Worm (Caenorhabditis elegans) whole organism, early embryonic: Measurements from ENCODE around the gene C39B10.5.
A peak's percentile ranks its signal among the peaks of the same experiment; 100 is the strongest.

ENCODE experiments used
- B0310.2 ChIP-seq: sonication (generic microtip); optimal IDR thresholded peaks from 2 replicates; lab custom pipeline; 2016; ENCODE audit warnings: mild to moderate bottlenecking, missing genetic modification characterization, missing compliant biosample characterization
- F13C5.2 ChIP-seq: sonication (generic microtip); optimal IDR thresholded peaks from 2 replicates; lab custom pipeline; 2017; ENCODE audit warnings: mild to moderate bottlenecking, missing genetic modification characterization, inconsistent platforms, missing compliant biosample characterization
- aly-1 ChIP-seq: sonication (generic microtip); optimal IDR thresholded peaks from 2 replicates; lab custom pipeline; 2016; ENCODE audit warnings: missing genetic modification characterization, missing compliant biosample characterization
- ama-1 ChIP-seq: fragments of 150-350 bp; optimal IDR thresholded peaks from 2 replicates; lab custom pipeline; 2014
- ceh-13 ChIP-seq: fragments of 200-800 bp; sonication (Bioruptor generic); optimal IDR thresholded peaks from 2 replicates; lab custom pipeline; 2018; ENCODE audit warnings: mild to moderate bottlenecking, missing genetic modification characterization, missing compliant biosample characterization
- ceh-36 ChIP-seq: sonication (generic microtip); optimal IDR thresholded peaks from 2 replicates; lab custom pipeline; 2016; ENCODE audit warnings: missing genetic modification characterization, inconsistent platforms, missing compliant biosample characterization
- ets-7 ChIP-seq: sonication (generic microtip); optimal IDR thresholded peaks from 2 replicates; lab custom pipeline; 2016; ENCODE audit warnings: missing genotype, missing genetic modification characterization, missing compliant biosample characterization
- flt-1 ChIP-seq: fragments of 200-800 bp; sonication (Bioruptor generic); IDR thresholded peaks from 2 replicates; pipeline ENCODE4 v1.3.6; 2022; ENCODE audit warnings: missing genetic modification characterization, missing compliant biosample characterization
- hmbx-1 ChIP-seq: sonication (generic microtip); optimal IDR thresholded peaks from 2 replicates; lab custom pipeline; 2016; ENCODE audit warnings: mild to moderate bottlenecking, missing genetic modification characterization, missing compliant biosample characterization
- hmg-4 ChIP-seq: fragments of 200-800 bp; sonication (Bioruptor generic); optimal IDR thresholded peaks from 2 replicates; lab custom pipeline; 2018; ENCODE audit warnings: mild to moderate bottlenecking, missing genetic modification characterization, missing compliant biosample characterization
- hnd-1 ChIP-seq: sonication (generic microtip); optimal IDR thresholded peaks from 2 replicates; lab custom pipeline; 2016; ENCODE audit warnings: missing genetic modification characterization, missing compliant biosample characterization
- pes-1 ChIP-seq: fragments of 200-800 bp; sonication (Bioruptor generic); IDR thresholded peaks from 2 replicates; pipeline ENCODE4 v1.3.6; 2022; ENCODE audit warnings: missing genetic modification reagents, missing genetic modification characterization, missing compliant biosample characterization
- scrt-1 ChIP-seq: fragments of 200-800 bp; sonication (Bioruptor generic); IDR thresholded peaks from 2 replicates; pipeline ENCODE4 v1.3.6; 2022; ENCODE audit warnings: missing genetic modification characterization, missing compliant biosample characterization
- sea-1 ChIP-seq: fragments of 200-800 bp; sonication (Bioruptor generic); conservative IDR thresholded peaks from 2 replicates; pipeline ENCODE4 v1.3.6; 2022; ENCODE audit warnings: missing genetic modification characterization, missing compliant biosample characterization
- tbx-11 ChIP-seq: fragments of 200-800 bp; sonication (Bioruptor generic); IDR thresholded peaks from 2 replicates; pipeline ENCODE4 v1.3.6; 2022; ENCODE audit warnings: missing genetic modification characterization, missing compliant biosample characterization
- tbx-37 ChIP-seq: fragments of 200-800 bp; sonication (Bioruptor generic); conservative IDR thresholded peaks from 2 replicates; pipeline ENCODE4 v1.3.6; 2022; ENCODE audit warnings: missing genetic modification reagents, missing genetic modification characterization, missing compliant biosample characterization
- tra-4 ChIP-seq: sonication (generic microtip); optimal IDR thresholded peaks from 2 replicates; lab custom pipeline; 2017; ENCODE audit warnings: missing genetic modification characterization, missing compliant biosample characterization

The C39B10.5 gene

DNA sequence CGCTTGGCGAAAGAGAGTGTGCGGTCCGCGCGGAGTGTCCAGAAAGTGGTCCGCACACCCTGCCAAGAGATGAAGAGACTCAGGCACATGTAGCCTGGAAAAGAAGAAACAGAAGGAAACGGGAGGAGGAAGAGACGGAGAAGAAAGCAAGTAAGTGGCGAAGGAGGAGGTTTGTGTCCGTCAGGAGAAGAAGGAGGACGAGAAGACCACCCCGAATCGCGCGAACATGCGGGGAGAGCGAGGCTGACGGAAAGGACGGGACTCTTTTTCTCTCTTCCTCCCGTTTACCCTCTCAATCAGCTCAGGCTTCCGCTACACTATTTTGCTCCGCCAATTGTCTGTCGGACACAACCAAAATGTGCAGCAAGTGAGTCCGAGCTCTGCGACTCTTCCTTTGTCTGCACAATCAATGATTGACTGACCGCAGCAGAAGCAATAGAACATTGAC is 11.6 kb upstream of the C39B10.5 start:
- TF ChIP-seq scrt-1 (GFP tag; lab: Robert Waterston, UW) (no peak), ceh-36 (no peak), tbx-37 (GFP tag; lab: Robert Waterston, UW) (no peak; the same call in 1 of the 2 replicates), hmg-4 (GFP tag; lab: Kevin White, UChicago) (peak; percentile 92), ceh-13 (GFP tag; lab: Kevin White, UChicago) (no peak), sea-1 (GFP tag; lab: Robert Waterston, UW) (no peak), flt-1 (peak; percentile 3; the same call in 1 of the 2 replicates), ets-7 (tag; lab: Kevin White, UChicago) (peak; percentile 71), tbx-11 (no peak), F13C5.2 (tag; lab: Kevin White, UChicago) (peak; percentile 58), hnd-1 (no peak), pes-1 (no peak)

DNA sequence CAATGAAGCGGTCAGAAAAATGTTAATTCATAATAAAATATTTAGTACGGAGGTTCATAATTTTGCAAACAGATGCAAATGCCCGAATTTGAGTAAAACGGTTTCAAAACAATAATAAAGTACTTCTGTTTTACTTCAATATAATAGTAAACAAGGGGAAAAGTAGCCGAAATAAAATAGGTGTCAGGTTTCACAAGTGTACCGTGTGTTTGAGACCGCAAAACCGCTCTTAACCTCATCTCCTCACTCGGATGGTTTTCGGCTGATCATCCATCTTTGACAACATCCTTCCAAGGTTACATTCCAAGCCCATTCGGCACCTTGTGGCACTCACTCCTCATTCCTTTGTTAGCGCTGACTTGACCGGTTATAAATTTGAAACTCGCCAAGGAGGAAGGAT is 9.7 kb upstream of the C39B10.5 start:
- TF ChIP-seq tra-4 (no peak), sea-1 (GFP tag; lab: Robert Waterston, UW) (no peak), ceh-36 (no peak), ets-7 (tag; lab: Kevin White, UChicago) (no peak), pes-1 (no peak), tbx-37 (GFP tag; lab: Robert Waterston, UW) (no peak), hnd-1 (no peak), tbx-11 (no peak), ama-1 (lab: Kevin White, UChicago) (no peak), ceh-13 (GFP tag; lab: Kevin White, UChicago) (no peak), F13C5.2 (tag; lab: Kevin White, UChicago) (no peak), flt-1 (no peak)

DNA sequence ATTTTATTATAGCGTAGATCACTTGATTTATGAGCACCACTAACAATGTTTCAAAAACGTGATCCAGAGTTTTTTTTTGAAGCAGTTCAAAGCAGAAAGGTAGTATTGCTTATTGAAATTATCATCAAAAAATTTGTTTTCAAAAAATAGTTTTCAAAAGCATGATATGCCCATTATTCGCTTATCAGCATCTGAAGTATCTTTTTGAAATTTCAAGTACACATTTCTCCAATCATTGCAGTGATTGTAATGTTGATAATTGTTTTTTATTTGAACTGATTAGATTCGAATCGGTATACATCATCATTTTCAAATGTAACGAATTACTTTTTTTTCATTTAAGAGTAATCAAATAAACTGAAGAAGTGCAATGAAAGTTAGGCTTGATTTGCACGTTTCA is 6.4 kb upstream of the C39B10.5 start:
- TF ChIP-seq aly-1 (tag; lab: Kevin White, UChicago) (no peak), pes-1 (no peak), hmg-4 (GFP tag; lab: Kevin White, UChicago) (no peak)

- no peak for TF ChIP-seq tbx-11
- TF ChIP-seq F13C5.2 (tag; lab: Kevin White, UChicago), result no peak
- TF ChIP-seq ama-1 (lab: Kevin White, UChicago), result no peak
- no peak for TF ChIP-seq ceh-36
- no peak for TF ChIP-seq hmbx-1 (tag; lab: Kevin White, UChicago)
- TF ChIP-seq ets-7 (tag; lab: Kevin White, UChicago), result no peak
- no peak for TF ChIP-seq tbx-37 (GFP tag; lab: Robert Waterston, UW)
- TF ChIP-seq tra-4, result no peak
- TF ChIP-seq hmg-4 (GFP tag; lab: Kevin White, UChicago), result no peak
Observed at ce11 chrX:10443836-10444235, 3.3 kb upstream of the C39B10.5 start, which contains the start of gene C39B10.3. TSS of gene C39B10.3 (plus strand) at chrX:10444136.

DNA sequence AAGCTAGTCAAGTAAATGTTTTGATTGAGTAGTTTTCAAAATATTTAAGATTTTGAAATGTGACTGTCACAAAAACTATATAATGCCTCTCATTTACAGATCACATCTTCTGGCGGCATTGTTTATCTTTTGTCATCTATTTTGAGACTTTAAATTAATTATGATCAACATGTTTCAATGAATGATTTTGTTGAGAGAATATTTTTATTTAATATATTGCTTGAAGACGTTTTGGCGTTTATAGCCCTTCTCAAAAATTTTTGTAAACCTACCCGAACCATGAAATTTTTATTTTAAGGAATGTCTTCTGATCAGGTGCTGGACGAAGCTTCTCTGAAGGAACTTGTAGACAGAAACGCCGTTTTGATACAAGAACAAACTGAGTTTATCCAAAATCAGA is 2.4 kb upstream of the C39B10.5 start, which contains the start of gene C39B10.4:
Gene C39B10.4 (plus strand): TSS at position 301 of the 400 bp plus-strand sequence.
- no peak for TF ChIP-seq sea-1 (GFP tag; lab: Robert Waterston, UW)
- TF ChIP-seq pes-1, result no peak
- TF ChIP-seq tra-4, result no peak
- no peak for TF ChIP-seq ceh-36
- no peak for TF ChIP-seq hmg-4 (GFP tag; lab: Kevin White, UChicago)
- TF ChIP-seq aly-1 (tag; lab: Kevin White, UChicago), result no peak
- TF ChIP-seq scrt-1 (GFP tag; lab: Robert Waterston, UW), result no peak
- TF ChIP-seq ama-1 (lab: Kevin White, UChicago), result no peak
- no peak for TF ChIP-seq tbx-37 (GFP tag; lab: Robert Waterston, UW)
- no peak for TF ChIP-seq ets-7 (tag; lab: Kevin White, UChicago)
- TF ChIP-seq hnd-1, result no peak
- no peak for TF ChIP-seq F13C5.2 (tag; lab: Kevin White, UChicago)
- no peak for TF ChIP-seq hmbx-1 (tag; lab: Kevin White, UChicago)
- TF ChIP-seq ceh-13 (GFP tag; lab: Kevin White, UChicago), result no peak
- no peak for TF ChIP-seq flt-1
- no peak for TF ChIP-seq tbx-11
- TF ChIP-seq B0310.2 (tag; lab: Kevin White, UChicago), result no peak

DNA sequence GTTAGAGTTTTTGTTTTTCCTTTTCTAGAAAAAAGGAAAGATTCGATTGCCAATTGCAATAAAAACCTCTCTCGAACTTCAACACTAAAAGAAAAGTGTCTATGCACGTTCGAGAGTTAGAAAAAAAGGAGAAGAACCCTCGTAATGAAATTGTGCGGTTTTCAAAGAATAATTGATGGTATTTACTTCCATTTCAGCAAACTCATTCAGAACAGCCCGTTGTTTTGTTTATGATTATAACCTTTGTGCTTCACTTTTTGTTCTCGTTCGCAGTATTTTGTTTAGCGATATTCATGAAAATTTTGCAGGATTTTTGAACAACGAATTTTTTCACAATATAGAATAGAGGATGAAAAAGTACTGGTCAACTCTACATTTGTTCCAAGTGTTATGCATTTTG is 6.8 kb downstream of the C39B10.5 start, which contains the start of gene lgc-41:
Gene lgc-41 (plus strand): TSS at position 301 of the 400 bp plus-strand sequence.
- TF ChIP-seq ceh-36 (no peak), tbx-37 (GFP tag; lab: Robert Waterston, UW) (no peak), aly-1 (tag; lab: Kevin White, UChicago) (no peak), sea-1 (GFP tag; lab: Robert Waterston, UW) (no peak), ama-1 (lab: Kevin White, UChicago) (no peak), ets-7 (tag; lab: Kevin White, UChicago) (no peak), hmbx-1 (tag; lab: Kevin White, UChicago) (no peak), ceh-13 (GFP tag; lab: Kevin White, UChicago) (no peak), tra-4 (no peak), B0310.2 (tag; lab: Kevin White, UChicago) (no peak), scrt-1 (GFP tag; lab: Robert Waterston, UW) (no peak), F13C5.2 (tag; lab: Kevin White, UChicago) (no peak)

ce11 chrX:10462391-10462790 is 15.2 kb downstream of the C39B10.5 start:
- TF ChIP-seq ets-7 (tag; lab: Kevin White, UChicago) (no peak), sea-1 (GFP tag; lab: Robert Waterston, UW) (no peak), flt-1 (no peak), hmg-4 (GFP tag; lab: Kevin White, UChicago) (no peak), B0310.2 (tag; lab: Kevin White, UChicago) (no peak), pes-1 (no peak), aly-1 (tag; lab: Kevin White, UChicago) (no peak), ceh-13 (GFP tag; lab: Kevin White, UChicago) (no peak), ama-1 (lab: Kevin White, UChicago) (no peak), ceh-36 (no peak), tbx-11 (no peak), hmbx-1 (tag; lab: Kevin White, UChicago) (no peak), hnd-1 (no peak), tbx-37 (GFP tag; lab: Robert Waterston, UW) (no peak), tra-4 (no peak), scrt-1 (GFP tag; lab: Robert Waterston, UW) (no peak), F13C5.2 (tag; lab: Kevin White, UChicago) (no peak)
